Worm (Caenorhabditis elegans): ENCODE results near the gene pals-40.

Gene pals-40

ce11 chrIII:1418709-1419108 lies 40.9 kb upstream of the pals-40 start (continued):
- TF ChIP-seq snpc-1.1 (tag; optimal IDR thresholded peaks at IDR 0.05; ENCODE audit: insufficient read depth): peak; percentile 33
- no peak; the same call in 1 of the 2 replicates for TF ChIP-seq madf-8 (GFP tag; conservative IDR thresholded peaks at IDR 0.05)
- peak; percentile 66; the same call in 1 of the 2 replicates for TF ChIP-seq K11D2.4 (GFP tag; IDR thresholded peaks at IDR 0.05)
- TF ChIP-seq lin-35 (GFP tag; optimal IDR thresholded peaks at IDR 0.05): peak in 1 of 3 experiments; percentile 74
- TF ChIP-seq nhr-90 (tag; optimal IDR thresholded peaks at IDR 0.05): peak; percentile 39
- TF ChIP-seq lag-1 (GFP tag; IDR thresholded peaks at IDR 0.05): no peak
- peak; percentile 85 for TF ChIP-seq lin-54 (GFP tag; optimal IDR thresholded peaks at IDR 0.05)
- TF ChIP-seq ama-1 (optimal IDR thresholded peaks at IDR 0.05): no peak
- TF ChIP-seq ama-1 (GFP tag; optimal IDR thresholded peaks at IDR 0.05): no peak
- TF ChIP-seq D2030.7 (GFP tag; IDR thresholded peaks at IDR 0.05): peak; percentile 92
- peak; percentile 78 for TF ChIP-seq K12H6.12 (tag; optimal IDR thresholded peaks at IDR 0.05)
- peak; percentile 6 for TF ChIP-seq athp-1 (tag; optimal IDR thresholded peaks at IDR 0.05)
- TF ChIP-seq dpl-1 (GFP tag; optimal IDR thresholded peaks at IDR 0.05): peak; percentile 29
- no peak for TF ChIP-seq let-526 (GFP tag; IDR thresholded peaks at IDR 0.05)
- TF ChIP-seq ztf-22 (GFP tag; optimal IDR thresholded peaks at IDR 0.05): no peak
- TF ChIP-seq hlh-12 (tag; optimal IDR thresholded peaks at IDR 0.05): no peak

- TF ChIP-seq somi-1 (GFP tag; optimal IDR thresholded peaks at IDR 0.05) (no peak), B0261.1 (tag; optimal IDR thresholded peaks at IDR 0.05) (no peak), hlh-26 (GFP tag; conservative IDR thresholded peaks at IDR 0.05) (no peak), hsf-1 (GFP tag; IDR thresholded peaks at IDR 0.05) (no peak), madf-10 (tag; optimal IDR thresholded peaks at IDR 0.05) (no peak), lin-54 (GFP tag; optimal IDR thresholded peaks at IDR 0.05) (no peak), F55B11.4 (tag; optimal IDR thresholded peaks at IDR 0.05; ENCODE audit: borderline replicate concordance, insufficient read depth) (no peak), ceh-27 (GFP tag; optimal IDR thresholded peaks at IDR 0.05) (no peak), ceh-91 (GFP tag; IDR thresholded peaks at IDR 0.05) (no peak), ztf-25 (GFP tag; IDR thresholded peaks at IDR 0.05) (no peak), hlh-12 (tag; optimal IDR thresholded peaks at IDR 0.05) (no peak), nhr-27 (tag; optimal IDR thresholded peaks at IDR 0.05) (no peak), tlf-1 (GFP tag; optimal IDR thresholded peaks at IDR 0.05) (no peak), F10E7.11 (tag; optimal IDR thresholded peaks at IDR 0.05) (no peak), snpc-1.3 (tag; optimal IDR thresholded peaks at IDR 0.05; ENCODE audit: insufficient read depth) (no peak)
These were observed 39.3 kb upstream of the pals-40 start, which contains the start of gene elc-1 for ce11 chrIII:1417090-1417489. TSS of gene elc-1 (minus strand) at chrIII:1417190.

ce11 chrIII:1416571-1416970 lies 38.8 kb upstream of the pals-40 start:
- TF ChIP-seq nhr-179 (tag; optimal IDR thresholded peaks at IDR 0.05): no peak
- no peak for TF ChIP-seq lin-40 (tag; optimal IDR thresholded peaks at IDR 0.05)
- TF ChIP-seq lin-54 (GFP tag; optimal IDR thresholded peaks at IDR 0.05): peak; percentile 19
- TF ChIP-seq tbx-9 (tag; optimal IDR thresholded peaks at IDR 0.05; ENCODE audit: borderline replicate concordance): no peak
- TF ChIP-seq mcd-1 (GFP tag; IDR thresholded peaks at IDR 0.05): peak; percentile 33; the same call in 1 of the 2 replicates
- peak; percentile 94 for TF ChIP-seq madf-3 (GFP tag; IDR thresholded peaks at IDR 0.05)

Measured in whole organism, young adult.